Worm (Caenorhabditis elegans) whole organism, L4 larva: Measurements from ENCODE around the gene Y77E11A.12.
A peak's percentile ranks its signal among the peaks of the same experiment; 100 is the strongest.
"Not testable (repeated sequence)": the region's sequence is repeated elsewhere in the genome, so short reads cannot be mapped to it uniquely, and the experiment has no call there.

Source experiments
- ama-1 ChIP-seq: fragments of 150-350 bp; optimal IDR thresholded peaks from 2 replicates; lab custom pipeline; 2014; ENCODE audit warnings: inconsistent platforms, mixed read lengths
- dmd-6 ChIP-seq: fragments of 200-800 bp; sonication (Bioruptor generic); IDR thresholded peaks from 2 replicates; pipeline ENCODE4 v1.3.6; 2022; ENCODE audit warnings: missing genetic modification reagents, missing genetic modification characterization, missing compliant biosample characterization
- dve-1 ChIP-seq: sonication (generic microtip); optimal IDR thresholded peaks from 2 replicates; lab custom pipeline; 2017; ENCODE audit warnings: antibody characterized with exemption, mild to moderate bottlenecking, missing genetic modification characterization, missing compliant biosample characterization; ENCODE audit not compliant: insufficient read depth
- lin-13 ChIP-seq: fragments of 150-350 bp; optimal IDR thresholded peaks from 2 replicates; lab custom pipeline; 2014; ENCODE audit warnings: missing biosample characterization, missing genetic modification reagents, missing genetic modification characterization
- mep-1 ChIP-seq: fragments of 150-350 bp; sonication (generic microtip); optimal IDR thresholded peaks from 3 replicates; lab custom pipeline; 2014; ENCODE audit warnings: missing biosample characterization, missing genetic modification characterization
- pha-4 ChIP-seq, 2 experiments: fragments of 150-350 bp in 1 of 2; fragments of 200-800 bp in 1 of 2; sonication (Bioruptor generic) in 1 of 2; IDR thresholded peaks in 1 of 2; optimal IDR thresholded peaks in 1 of 2; 2 replicates each; pipeline versions ENCODE4 v1.3.6 to Lab custom; 2014 to 2022; ENCODE audit warnings: missing genetic modification characterization in 2 of 2, missing genetic modification reagents in 2 of 2, missing biosample characterization in 1 of 2, missing compliant biosample characterization in 1 of 2
- skn-1 ChIP-seq: fragments of 150-350 bp; optimal IDR thresholded peaks from 2 replicates; lab custom pipeline; 2014; ENCODE audit warnings: missing biosample characterization, missing genetic modification characterization
- snpc-4 ChIP-seq: fragments of 150-350 bp; optimal IDR thresholded peaks from 2 replicates; lab custom pipeline; 2014; ENCODE audit warnings: missing biosample characterization, missing genetic modification characterization

DNA sequence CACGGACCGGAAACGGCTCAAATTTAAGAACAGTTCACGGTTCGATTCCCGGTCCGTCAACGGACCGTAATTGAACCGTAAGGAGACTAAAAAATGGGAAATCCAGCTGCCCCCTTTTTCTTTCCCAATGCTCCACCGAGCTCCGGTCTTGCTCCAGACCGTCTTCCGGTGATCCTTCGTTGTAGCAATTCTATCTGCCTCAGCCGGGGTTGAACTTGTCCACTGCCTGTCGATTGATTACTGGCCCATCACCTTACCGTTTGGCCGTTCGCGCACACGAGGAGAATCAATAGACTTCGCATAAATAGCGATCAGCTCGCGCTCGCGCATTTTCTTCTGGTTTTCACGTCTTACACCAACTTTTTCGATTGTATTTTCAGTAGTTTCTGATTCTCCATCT lies 26.4 kb downstream of the Y77E11A.12 start:
- not testable (repeated sequence) for TF ChIP-seq mep-1 (tag; lab: Kevin White, UChicago); lin-13 (GFP tag; lab: Kevin White, UChicago); dmd-6 (GFP tag; lab: Robert Waterston, UW); snpc-4 (tag; lab: Kevin White, UChicago); dve-1 (tag; lab: Kevin White, UChicago); pha-4 (tag; optimal IDR thresholded peaks at IDR 0.05; lab: Kevin White, UChicago); ama-1 (lab: Kevin White, UChicago); skn-1 (tag; lab: Kevin White, UChicago)
- peak; percentile 17; the same call in 1 of the 2 replicates for TF ChIP-seq pha-4 (GFP tag; IDR thresholded peaks at IDR 0.05; lab: Robert Waterston, UW)
